Fruit fly (Drosophila melanogaster) whole organism, wandering third instar larva: ENCODE measurements around the gene PH4alphaNE1.
A peak's percentile ranks its signal among the peaks of the same experiment; 100 is the strongest.

Source experiments
- Abd-B ChIP-seq: fragments of >200 bp; optimal IDR thresholded peaks from 2 replicates; lab custom pipeline; 2017; ENCODE audit warnings: missing biosample characterization, missing genetic modification characterization
- CG32264 ChIP-seq: fragments of 200-800 bp; sonication (Bioruptor generic); optimal IDR thresholded peaks from 2 replicates; lab custom pipeline; 2016; ENCODE audit warnings: missing biosample characterization, missing genetic modification characterization
- CG9705 ChIP-seq: fragments of 200-800 bp; sonication (Bioruptor generic); optimal IDR thresholded peaks from 2 replicates; lab custom pipeline; 2018; ENCODE audit warnings: missing biosample characterization, mild to moderate bottlenecking, missing genetic modification characterization
- CrebA ChIP-seq: fragments of 200-800 bp; sonication (Bioruptor generic); optimal IDR thresholded peaks from 2 replicates; lab custom pipeline; 2016; ENCODE audit warnings: missing biosample characterization, mild to moderate bottlenecking, missing genetic modification characterization, borderline replicate concordance
- Dfd ChIP-seq: fragments of >200 bp; optimal IDR thresholded peaks from 2 replicates; lab custom pipeline; 2017; ENCODE audit warnings: missing biosample characterization, missing genetic modification characterization
- Dif ChIP-seq: fragments of 200-275, 200-300 bp; sonication (Bioruptor generic); optimal IDR thresholded peaks from 2 replicates; lab custom pipeline; 2018; ENCODE audit warnings: missing biosample characterization, missing genetic modification characterization; ENCODE audit not compliant: partially characterized antibody
- GATAd ChIP-seq: sonication (Bioruptor generic); optimal IDR thresholded peaks from 2 replicates; lab custom pipeline; 2016; ENCODE audit warnings: missing biosample characterization, missing genetic modification characterization
- HLH106 ChIP-seq: fragments of 200-800 bp; optimal IDR thresholded peaks from 3 replicates; lab custom pipeline; 2019; ENCODE audit warnings: missing biosample characterization, mild to moderate bottlenecking, missing genetic modification characterization, moderate library complexity
- Hnf4 ChIP-seq: fragments of 200-800 bp; sonication (Bioruptor generic); optimal IDR thresholded peaks from 2 replicates; lab custom pipeline; 2016; ENCODE audit warnings: missing biosample characterization, mild to moderate bottlenecking, missing genetic modification characterization
- Hr78 ChIP-seq: fragments of >200 bp; optimal IDR thresholded peaks from 2 replicates; lab custom pipeline; 2017; ENCODE audit warnings: missing biosample characterization, missing genetic modification characterization
- Hr83 ChIP-seq: fragments of 200-300 bp; sonication (Bioruptor generic); optimal IDR thresholded peaks from 2 replicates; lab custom pipeline; 2016; ENCODE audit warnings: missing biosample characterization, mild to moderate bottlenecking, missing genetic modification characterization, moderate library complexity; ENCODE audit not compliant: poor library complexity, severe bottlenecking
- Jra ChIP-seq: sonication (Bioruptor generic); optimal IDR thresholded peaks from 2 replicates; lab custom pipeline; 2016; ENCODE audit warnings: missing biosample characterization, missing genetic modification characterization
- Mio ChIP-seq: sonication (Bioruptor generic); optimal IDR thresholded peaks from 2 replicates; lab custom pipeline; 2016; ENCODE audit warnings: missing biosample characterization, missing genetic modification characterization
- Myc ChIP-seq: fragments of >200 bp; optimal IDR thresholded peaks from 2 replicates; lab custom pipeline; 2017
- N ChIP-seq: fragments of >200 bp; optimal IDR thresholded peaks from 2 replicates; lab custom pipeline; 2018; ENCODE audit warnings: missing biosample characterization, missing external identifiers, missing genetic modification characterization
- OdsH ChIP-seq: fragments of 200-800 bp; sonication (Bioruptor generic); optimal IDR thresholded peaks from 2 replicates; lab custom pipeline; 2016; ENCODE audit warnings: missing biosample characterization, mild to moderate bottlenecking, missing genetic modification characterization
- Rel ChIP-seq, 2 experiments: fragments of 200-800 bp; sonication (Bioruptor generic) in 1 of 2; optimal IDR thresholded peaks; 2 replicates in 1 of 2; 3 replicates in 1 of 2; lab custom pipeline; 2016 to 2019; ENCODE audit warnings: mild to moderate bottlenecking in 2 of 2, missing biosample characterization in 2 of 2, missing genetic modification characterization in 2 of 2, moderate library complexity in 1 of 2
- Sp1 ChIP-seq: fragments of 200-800 bp; sonication (Bioruptor generic); optimal IDR thresholded peaks from 3 replicates; lab custom pipeline; 2019; ENCODE audit warnings: missing biosample characterization, mild to moderate bottlenecking, missing genetic modification characterization, moderate library complexity
- Vsx2 ChIP-seq: fragments of 200-300, 225-300 bp; sonication (Bioruptor generic); optimal IDR thresholded peaks from 2 replicates; lab custom pipeline; 2018; ENCODE audit warnings: missing biosample characterization, missing genetic modification characterization; ENCODE audit not compliant: partially characterized antibody
- br ChIP-seq: fragments of 200-800 bp; sonication (Bioruptor generic); optimal IDR thresholded peaks from 2 replicates; lab custom pipeline; 2016; ENCODE audit warnings: missing biosample characterization, missing genetic modification characterization
- brk ChIP-seq: fragments of 200-800 bp; sonication (Bioruptor generic); optimal IDR thresholded peaks from 2 replicates; lab custom pipeline; 2016; ENCODE audit warnings: missing biosample characterization, mild to moderate bottlenecking, missing genetic modification characterization
- dl ChIP-seq, 2 experiments: fragments of 175-275, 200-275 bp in 1 of 2; fragments of 200-275 bp in 1 of 2; sonication (Bioruptor generic); optimal IDR thresholded peaks; lab custom pipeline; 2018; ENCODE audit warnings: mild to moderate bottlenecking in 2 of 2, missing biosample characterization in 2 of 2, missing genetic modification characterization in 2 of 2, moderate library complexity in 2 of 2; ENCODE audit not compliant: partially characterized antibody in 2 of 2, insufficient read depth in 1 of 2
- dmrt93B ChIP-seq: fragments of 200-800 bp; sonication (Bioruptor generic); optimal IDR thresholded peaks from 2 replicates; lab custom pipeline; 2018; ENCODE audit warnings: missing biosample characterization, mild to moderate bottlenecking, missing genetic modification characterization
- dsf ChIP-seq: sonication (Bioruptor generic); optimal IDR thresholded peaks from 2 replicates; lab custom pipeline; 2016; ENCODE audit warnings: missing biosample characterization, missing genetic modification characterization, borderline replicate concordance
- ey ChIP-seq: fragments of 200-800 bp; sonication (Bioruptor generic); optimal IDR thresholded peaks from 2 replicates; lab custom pipeline; 2016; ENCODE audit warnings: missing biosample characterization, missing genetic modification characterization
- foxo ChIP-seq, 2 experiments: fragments of 200-800 bp; sonication (Bioruptor generic); optimal IDR thresholded peaks; 2 replicates in 1 of 2; 3 replicates in 1 of 2; lab custom pipeline; 2016 to 2017; ENCODE audit warnings: missing biosample characterization in 2 of 2, missing genetic modification characterization in 2 of 2
- fru ChIP-seq: fragments of 200-800 bp; sonication (Bioruptor generic); optimal IDR thresholded peaks from 3 replicates; lab custom pipeline; 2016; ENCODE audit warnings: missing biosample characterization, mild to moderate bottlenecking, missing genetic modification characterization
- h ChIP-seq: fragments of 200-800 bp; sonication (Bioruptor generic); optimal IDR thresholded peaks from 3 replicates; lab custom pipeline; 2016; ENCODE audit warnings: missing biosample characterization, mild to moderate bottlenecking, missing genetic modification characterization
- jim ChIP-seq: fragments of 175-275, 200-325 bp; sonication (Bioruptor generic); optimal IDR thresholded peaks from 2 replicates; lab custom pipeline; 2016; ENCODE audit warnings: missing biosample characterization, mild to moderate bottlenecking, missing genetic modification characterization
- lola ChIP-seq: fragments of >200 bp; optimal IDR thresholded peaks from 2 replicates; lab custom pipeline; 2017; ENCODE audit warnings: missing biosample characterization, missing genetic modification characterization
- pan ChIP-seq: fragments of >200 bp; optimal IDR thresholded peaks from 2 replicates; lab custom pipeline; 2017
- psq ChIP-seq: fragments of 200-800 bp; sonication (Bioruptor generic); optimal IDR thresholded peaks from 3 replicates; lab custom pipeline; 2017; ENCODE audit warnings: missing biosample characterization, mild to moderate bottlenecking, missing genetic modification characterization, moderate library complexity
- rgr ChIP-seq: fragments of 200-800 bp; sonication (Bioruptor generic); optimal IDR thresholded peaks from 3 replicates; lab custom pipeline; 2016; ENCODE audit warnings: missing biosample characterization, mild to moderate bottlenecking, missing genetic modification characterization
- sage ChIP-seq: fragments of 200-800 bp; sonication (Bioruptor generic); optimal IDR thresholded peaks from 2 replicates; lab custom pipeline; 2016; ENCODE audit warnings: missing biosample characterization, mild to moderate bottlenecking, missing genetic modification characterization
- sv ChIP-seq: fragments of 200-800 bp; sonication (Bioruptor generic); optimal IDR thresholded peaks from 3 replicates; lab custom pipeline; 2016; ENCODE audit warnings: missing biosample characterization, missing genetic modification characterization
- tai ChIP-seq: sonication (Bioruptor generic); optimal IDR thresholded peaks from 2 replicates; lab custom pipeline; 2016; ENCODE audit warnings: missing biosample characterization, missing genetic modification characterization
- usp ChIP-seq: fragments of >200 bp; optimal IDR thresholded peaks from 2 replicates; lab custom pipeline; 2017; ENCODE audit warnings: missing biosample characterization, missing genetic modification characterization
- woc ChIP-seq: sonication (Bioruptor generic); optimal IDR thresholded peaks from 2 replicates; lab custom pipeline; 2016; ENCODE audit warnings: missing biosample characterization, mild to moderate bottlenecking, missing genetic modification characterization

PH4alphaNE1 gene

dm6 chr3R:30455817-30456544 lies 44.1 kb downstream of the PH4alphaNE1 start, which contains the start of gene aralar1:
aralar1 (minus strand) TSS chr3R:30455867.
- TF ChIP-seq CG32264 (GFP tag; lab: Kevin White, UChicago): no peak
- TF ChIP-seq pan (lab: Kevin White, UChicago): no peak
- no peak for TF ChIP-seq rgr (GFP tag; lab: Kevin White, UChicago)
- TF ChIP-seq br (GFP tag; lab: Kevin White, UChicago): no peak
- TF ChIP-seq Sp1: no peak
- no peak for TF ChIP-seq Myc
- TF ChIP-seq woc (GFP tag; lab: Kevin White, UChicago): no peak
- TF ChIP-seq Dif (GFP tag; lab: Kevin White, UChicago): no peak
- no peak for TF ChIP-seq CG9705
- TF ChIP-seq Dfd (GFP tag; lab: Kevin White, UChicago): no peak
- TF ChIP-seq Vsx2: no peak
- TF ChIP-seq h (GFP tag; lab: Kevin White, UChicago): no peak
- TF ChIP-seq, all 38 proteins: peak for 0

dm6 chr3R:30454442-30454841 lies 45.7 kb downstream of the PH4alphaNE1 start:
- TF ChIP-seq HLH106 (tag; lab: Kevin White, UChicago) (peak; percentile 41), br (GFP tag; lab: Kevin White, UChicago) (peak; percentile 19), Sp1 (no peak), Jra (GFP tag; lab: Kevin White, UChicago) (no peak), pan (lab: Kevin White, UChicago) (no peak), tai (GFP tag; lab: Kevin White, UChicago) (no peak), foxo (GFP tag; optimal IDR thresholded peaks at IDR 0.05; lab: Kevin White, UChicago) (peak in 1 of 2 experiments; percentile 52), rgr (GFP tag; lab: Kevin White, UChicago) (peak; percentile 59), lola (GFP tag; lab: Kevin White, UChicago) (no peak), brk (GFP tag; lab: Kevin White, UChicago) (no peak), Rel (GFP tag; optimal IDR thresholded peaks at IDR 0.05; lab: Kevin White, UChicago) (no peak), Rel (tag; optimal IDR thresholded peaks at IDR 0.05; lab: Kevin White, UChicago) (peak; percentile 8), Mio (GFP tag; lab: Kevin White, UChicago) (no peak), OdsH (GFP tag; lab: Kevin White, UChicago) (peak; percentile 34), Dfd (GFP tag; lab: Kevin White, UChicago) (no peak), Abd-B (GFP tag; lab: Kevin White, UChicago) (no peak), sv (GFP tag; lab: Kevin White, UChicago) (no peak), fru (GFP tag; lab: Kevin White, UChicago) (peak; percentile 60), dsf (GFP tag; lab: Kevin White, UChicago) (no peak), Dif (GFP tag; lab: Kevin White, UChicago) (no peak), woc (GFP tag; lab: Kevin White, UChicago) (no peak), CG9705 (no peak), usp (no peak), h (GFP tag; lab: Kevin White, UChicago) (peak; percentile 81), Hnf4 (GFP tag; lab: Kevin White, UChicago) (no peak), psq (GFP tag; lab: Kevin White, UChicago) (no peak), Hr78 (GFP tag; lab: Kevin White, UChicago) (no peak), N (GFP tag; lab: Kevin White, UChicago) (no peak), Myc (no peak), dmrt93B (GFP tag; lab: Kevin White, UChicago) (no peak), CrebA (GFP tag; lab: Kevin White, UChicago) (no peak), jim (GFP tag; lab: Kevin White, UChicago) (peak; percentile 45), ey (GFP tag; lab: Kevin White, UChicago) (no peak), Hr83 (GFP tag; lab: Kevin White, UChicago) (peak; percentile 99), CG32264 (GFP tag; lab: Kevin White, UChicago) (peak; percentile 39), dl (GFP tag; optimal IDR thresholded peaks at IDR 0.05; lab: Kevin White, UChicago; ENCODE audit: insufficient read depth in 1 of 2, partially characterized antibody in 2 of 2) (no peak), sage (GFP tag; lab: Kevin White, UChicago) (no peak), GATAd (GFP tag; lab: Kevin White, UChicago) (no peak), Vsx2 (no peak)
